Fruit fly (Drosophila melanogaster) whole organism, prepupa: ENCODE results near the gene Neurl4.
A peak's percentile ranks its signal among the peaks of the same experiment; 100 is the strongest.

Source experiments
- Blimp-1 ChIP-seq: fragments of 200-800 bp; sonication (Bioruptor generic); optimal IDR thresholded peaks from 3 replicates; lab custom pipeline; 2017; ENCODE audit warnings: missing biosample characterization, missing genetic modification characterization, mild to moderate bottlenecking, moderate library complexity, missing genetic modification reagents
- CG10631 ChIP-seq: fragments of 200-800 bp; sonication (Bioruptor generic); optimal IDR thresholded peaks from 2 replicates; lab custom pipeline; 2016; ENCODE audit warnings: missing biosample characterization, missing genetic modification characterization
- CG10669 ChIP-seq: fragments of 200-800 bp; sonication (Bioruptor generic); optimal IDR thresholded peaks from 3 replicates; lab custom pipeline; 2018; ENCODE audit warnings: missing biosample characterization, mild to moderate bottlenecking, missing genetic modification characterization, moderate library complexity
- CG11294 ChIP-seq: fragments of 200-800 bp; sonication (Bioruptor generic); IDR thresholded peaks from 2 replicates; pipeline ENCODE4 v1.3.6; 2022; ENCODE audit warnings: missing biosample characterization, missing genetic modification characterization
- CG11902 ChIP-seq: fragments of 200-800 bp; sonication (Bioruptor generic); optimal IDR thresholded peaks from 3 replicates; lab custom pipeline; 2016; ENCODE audit warnings: missing biosample characterization, missing genetic modification characterization
- CG3032 ChIP-seq: fragments of 200-800 bp; optimal IDR thresholded peaks from 2 replicates; lab custom pipeline; 2019; ENCODE audit warnings: missing biosample characterization, mild to moderate bottlenecking, missing genetic modification characterization, moderate library complexity
- CG31627 ChIP-seq: fragments of 200-800 bp; sonication (Bioruptor generic); optimal IDR thresholded peaks from 3 replicates; lab custom pipeline; 2016; ENCODE audit warnings: missing biosample characterization, missing genetic modification characterization
- CG32006 ChIP-seq: fragments of 200-800 bp; sonication (Bioruptor generic); optimal IDR thresholded peaks from 3 replicates; lab custom pipeline; 2017; ENCODE audit warnings: missing biosample characterization, mild to moderate bottlenecking, missing genetic modification characterization
- CG3919 ChIP-seq: fragments of 200-800 bp; sonication (Bioruptor generic); optimal IDR thresholded peaks from 3 replicates; lab custom pipeline; 2016; ENCODE audit warnings: missing biosample characterization, missing genetic modification characterization
- CG4318 ChIP-seq: fragments of 200-800 bp; sonication (Bioruptor generic); optimal IDR thresholded peaks from 3 replicates; lab custom pipeline; 2017; ENCODE audit warnings: missing biosample characterization, mild to moderate bottlenecking, missing genetic modification characterization
- CG6276 ChIP-seq: fragments of 200-800 bp; sonication (Bioruptor generic); optimal IDR thresholded peaks from 2 replicates; lab custom pipeline; 2017; ENCODE audit warnings: missing biosample characterization, mild to moderate bottlenecking, missing genetic modification characterization
- CG6792 ChIP-seq: fragments of 200-800 bp; sonication (Bioruptor generic); optimal IDR thresholded peaks from 3 replicates; lab custom pipeline; 2016; ENCODE audit warnings: missing biosample characterization, missing genetic modification characterization
- CG7368 ChIP-seq: fragments of 200-800 bp; sonication (Bioruptor generic); optimal IDR thresholded peaks from 3 replicates; lab custom pipeline; 2016; ENCODE audit warnings: missing biosample characterization, missing genetic modification characterization
- CG8119 ChIP-seq: fragments of 200-800 bp; sonication (Bioruptor generic); IDR thresholded peaks from 3 replicates; pipeline ENCODE4 v1.3.6; 2022; ENCODE audit warnings: missing biosample characterization, missing genetic modification characterization
- CG8632 ChIP-seq: fragments of 200-800 bp; sonication (Bioruptor generic); optimal IDR thresholded peaks from 3 replicates; lab custom pipeline; 2016; ENCODE audit warnings: missing biosample characterization, missing genetic modification characterization
- CG9139 ChIP-seq: fragments of 200-800 bp; sonication (Bioruptor generic); optimal IDR thresholded peaks from 3 replicates; lab custom pipeline; 2017; ENCODE audit warnings: missing biosample characterization, mild to moderate bottlenecking, missing genetic modification characterization
- Eip75B ChIP-seq: fragments of 200-800 bp; sonication (Bioruptor generic); optimal IDR thresholded peaks from 3 replicates; lab custom pipeline; 2016; ENCODE audit warnings: missing biosample characterization, missing genetic modification characterization
- Eip78C ChIP-seq: fragments of 200-800 bp; sonication (Bioruptor generic); peaks from one replicate; lab custom pipeline; 2016; ENCODE audit warnings: missing biosample characterization, missing genetic modification characterization
- Ets21C ChIP-seq: fragments of 200-800 bp; sonication (Bioruptor generic); optimal IDR thresholded peaks from 3 replicates; lab custom pipeline; 2016; ENCODE audit warnings: missing biosample characterization, missing genetic modification characterization
- Ets96B ChIP-seq: fragments of 200-800 bp; optimal IDR thresholded peaks from 2 replicates; lab custom pipeline; 2019; ENCODE audit warnings: missing biosample characterization, mild to moderate bottlenecking, missing genetic modification characterization, moderate library complexity
- Gug ChIP-seq: fragments of 200-800 bp; sonication (Bioruptor generic); IDR thresholded peaks from 2 replicates; pipeline ENCODE4 v1.3.6; 2022; ENCODE audit warnings: missing biosample characterization, missing genetic modification characterization
- Hr38 ChIP-seq: sonication (Bioruptor generic); optimal IDR thresholded peaks from 2 replicates; lab custom pipeline; 2016; ENCODE audit warnings: missing biosample characterization, missing genetic modification characterization
- Hr39 ChIP-seq: fragments of 200-800 bp; sonication (Bioruptor generic); optimal IDR thresholded peaks from 2 replicates; lab custom pipeline; 2016; ENCODE audit warnings: missing biosample characterization, missing genetic modification characterization
- Hr4 ChIP-seq: fragments of 200-800 bp; sonication (Bioruptor generic); optimal IDR thresholded peaks from 3 replicates; lab custom pipeline; 2016; ENCODE audit warnings: missing biosample characterization, missing genetic modification characterization
- Lpt ChIP-seq: fragments of 200-800 bp; sonication (Bioruptor generic); optimal IDR thresholded peaks from 3 replicates; lab custom pipeline; 2016; ENCODE audit warnings: missing biosample characterization, missing genetic modification characterization
- Met ChIP-seq: fragments of 200-800 bp; sonication (Bioruptor generic); optimal IDR thresholded peaks from 3 replicates; lab custom pipeline; 2016; ENCODE audit warnings: missing biosample characterization, missing genetic modification characterization
- OdsH ChIP-seq: fragments of 200-800 bp; sonication (Bioruptor generic); optimal IDR thresholded peaks from 3 replicates; lab custom pipeline; 2016; ENCODE audit warnings: missing biosample characterization, missing genetic modification characterization
- Smox ChIP-seq: fragments of 200-800 bp; sonication (Bioruptor generic); optimal IDR thresholded peaks from 3 replicates; lab custom pipeline; 2016; ENCODE audit warnings: missing biosample characterization, missing genetic modification characterization
- Sox102F ChIP-seq: fragments of 200-800 bp; sonication (Bioruptor generic); optimal IDR thresholded peaks from 2 replicates; lab custom pipeline; 2016; ENCODE audit warnings: missing biosample characterization, mild to moderate bottlenecking, missing genetic modification characterization
- Sox14 ChIP-seq: fragments of 200-800 bp; sonication (Bioruptor generic); optimal IDR thresholded peaks from 3 replicates; lab custom pipeline; 2016; ENCODE audit warnings: missing biosample characterization, missing genetic modification characterization
- Sox15 ChIP-seq: fragments of 200-800 bp; sonication (Bioruptor generic); optimal IDR thresholded peaks from 3 replicates; lab custom pipeline; 2016; ENCODE audit warnings: missing biosample characterization, missing genetic modification characterization
- achi ChIP-seq: fragments of 200-800 bp; sonication (Bioruptor generic); optimal IDR thresholded peaks from 3 replicates; lab custom pipeline; 2016; ENCODE audit warnings: missing biosample characterization, missing genetic modification characterization
- acj6 ChIP-seq: fragments of 200-800 bp; sonication (Bioruptor generic); optimal IDR thresholded peaks from 3 replicates; lab custom pipeline; 2016; ENCODE audit warnings: missing biosample characterization, missing genetic modification characterization
- cyc ChIP-seq: fragments of 200-800 bp; sonication (Bioruptor generic); optimal IDR thresholded peaks from 3 replicates; lab custom pipeline; 2016; ENCODE audit warnings: missing biosample characterization, missing genetic modification characterization
- dsx ChIP-seq: fragments of 200-800 bp; optimal IDR thresholded peaks from 3 replicates; lab custom pipeline; 2019; ENCODE audit warnings: missing biosample characterization, mild to moderate bottlenecking, missing genetic modification characterization, moderate library complexity; ENCODE audit not compliant: poor library complexity, severe bottlenecking
- eg ChIP-seq: fragments of 200-800 bp; sonication (Bioruptor generic); IDR thresholded peaks from 3 replicates; pipeline ENCODE4 v1.3.6; 2022; ENCODE audit warnings: missing biosample characterization, missing genetic modification characterization
- esn ChIP-seq: fragments of 200-800 bp; sonication (Bioruptor generic); optimal IDR thresholded peaks from 2 replicates; lab custom pipeline; 2016; ENCODE audit warnings: missing biosample characterization, mild to moderate bottlenecking, missing genetic modification characterization, moderate library complexity
- fd59A ChIP-seq: fragments of 200-800 bp; sonication (Bioruptor generic); optimal IDR thresholded peaks from 2 replicates; lab custom pipeline; 2017; ENCODE audit warnings: missing biosample characterization, mild to moderate bottlenecking, missing genetic modification characterization, missing genetic modification reagents
- fd85E ChIP-seq: fragments of 200-800 bp; sonication (Bioruptor generic); optimal IDR thresholded peaks from 3 replicates; lab custom pipeline; 2016; ENCODE audit warnings: missing biosample characterization, missing genetic modification characterization
- fkh ChIP-seq: fragments of 200-800 bp; sonication (Bioruptor generic); optimal IDR thresholded peaks from 3 replicates; lab custom pipeline; 2017; ENCODE audit warnings: missing biosample characterization, mild to moderate bottlenecking, missing genetic modification characterization, moderate library complexity
- spab ChIP-seq: fragments of 200-800 bp; sonication (Bioruptor generic); optimal IDR thresholded peaks from 2 replicates; lab custom pipeline; 2017; ENCODE audit warnings: missing biosample characterization, mild to moderate bottlenecking, missing genetic modification characterization, missing genetic modification reagents
- ss ChIP-seq, 2 experiments: fragments of 200-800 bp; sonication (Bioruptor generic); optimal IDR thresholded peaks; 2 replicates in 1 of 2; 3 replicates in 1 of 2; lab custom pipeline; 2017 to 2018; ENCODE audit warnings: mild to moderate bottlenecking in 2 of 2, missing biosample characterization in 2 of 2, missing genetic modification characterization in 2 of 2, moderate library complexity in 1 of 2
- topi ChIP-seq: fragments of 200-800 bp; sonication (Bioruptor generic); optimal IDR thresholded peaks from 3 replicates; lab custom pipeline; 2016; ENCODE audit warnings: missing biosample characterization, missing genetic modification characterization
- vri ChIP-seq: fragments of 200-800 bp; sonication (Bioruptor generic); optimal IDR thresholded peaks from 3 replicates; lab custom pipeline; 2016; ENCODE audit warnings: missing biosample characterization, mild to moderate bottlenecking, missing genetic modification characterization

Neurl4 gene

DNA sequence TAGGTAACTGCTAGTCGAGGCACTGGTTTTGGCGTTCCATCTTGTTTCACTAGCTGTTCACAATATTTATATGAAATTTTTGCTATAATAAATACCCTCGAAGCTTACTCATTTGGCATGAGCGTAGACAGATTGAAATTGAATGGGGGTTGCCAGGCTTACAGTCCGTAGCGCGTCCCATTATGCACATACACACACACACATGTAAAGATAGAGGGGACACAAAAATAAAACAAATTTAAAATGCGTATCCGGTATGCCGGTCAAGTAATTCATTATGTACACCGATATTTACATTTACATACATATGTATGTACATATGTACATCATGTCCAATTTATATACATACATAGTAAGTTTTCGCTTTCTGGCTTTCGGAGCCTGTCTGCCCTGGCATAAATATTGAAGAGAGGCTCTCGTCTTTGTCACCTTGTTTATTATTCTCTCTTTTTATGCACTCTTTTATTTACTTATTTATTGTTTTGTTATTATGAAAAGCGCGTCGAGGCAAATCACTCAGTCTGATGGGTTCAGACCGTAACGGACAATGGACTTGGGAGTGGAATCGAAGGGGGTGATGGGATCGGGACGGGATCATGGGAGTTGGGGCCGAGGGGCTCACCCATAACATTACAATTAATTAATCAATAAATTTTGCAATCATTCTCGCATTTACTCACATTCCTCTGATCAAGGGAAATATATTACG is 9.7 kb upstream of the Neurl4 start (continued):
- TF ChIP-seq Gug (GFP tag; lab: Robert Waterston, UW) (peak; percentile 25; the same call in 1 of the 2 replicates), CG4318 (GFP tag; lab: Kevin White, UChicago) (no peak), Sox14 (GFP tag; lab: Kevin White, UChicago) (no peak), fd59A (GFP tag; lab: Kevin White, UChicago) (no peak), fkh (peak; percentile 29), CG11294 (GFP tag; lab: Robert Waterston, UW) (no peak), achi (peak; percentile 51), vri (GFP tag; lab: Kevin White, UChicago) (no peak), CG6792 (GFP tag; lab: Kevin White, UChicago) (no peak)

DNA sequence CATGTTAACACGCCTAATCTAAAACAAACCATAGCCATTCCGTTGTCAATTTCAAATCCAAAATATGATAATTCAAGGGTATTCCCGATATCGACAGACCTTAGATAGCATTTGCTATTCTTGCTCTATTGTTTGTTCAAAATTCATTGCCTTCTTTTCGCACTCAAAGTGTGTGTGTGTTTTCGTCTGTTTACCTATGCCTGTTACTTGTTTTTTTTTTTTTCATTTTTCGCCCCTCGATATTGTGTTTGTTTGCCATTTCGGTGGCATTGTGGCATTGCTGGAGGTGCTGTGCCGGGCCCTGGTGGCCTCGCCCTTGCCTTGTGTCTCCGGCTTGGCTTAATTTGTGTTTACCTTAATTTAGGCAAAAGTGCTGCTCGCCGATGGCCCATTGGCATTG is 7.1 kb upstream of the Neurl4 start:
- TF ChIP-seq fkh (peak; percentile 74), fd59A (GFP tag; lab: Kevin White, UChicago) (no peak)

dm6 chr3L:14055815-14056516 is 6.3 kb upstream of the Neurl4 start:
- TF ChIP-seq Ets21C: no peak
- no peak for TF ChIP-seq CG10669 (GFP tag; lab: Kevin White, UChicago)
- TF ChIP-seq CG10631: peak; percentile 7
- TF ChIP-seq vri (GFP tag; lab: Kevin White, UChicago): no peak
- TF ChIP-seq CG4318 (GFP tag; lab: Kevin White, UChicago): no peak
- TF ChIP-seq dsx (GFP tag; lab: Kevin White, UChicago): no peak
- no peak for TF ChIP-seq Lpt (GFP tag; lab: Kevin White, UChicago)
- TF ChIP-seq ss (GFP tag; optimal IDR thresholded peaks at IDR 0.05; lab: Kevin White, UChicago): no peak
- TF ChIP-seq achi: peak; percentile 15
- no peak for TF ChIP-seq spab
- TF ChIP-seq Sox15 (GFP tag; lab: Kevin White, UChicago): no peak
- no peak for TF ChIP-seq Hr38 (GFP tag; lab: Kevin White, UChicago)
- TF ChIP-seq fd85E (GFP tag; lab: Kevin White, UChicago): no peak
- TF ChIP-seq Hr4: no peak
- TF ChIP-seq eg (GFP tag; lab: Robert Waterston, UW): no peak
- TF ChIP-seq CG8632: no peak
- no peak for TF ChIP-seq acj6 (GFP tag; lab: Kevin White, UChicago)
- peak; percentile 80 for TF ChIP-seq Eip78C (GFP tag; lab: Kevin White, UChicago)
- TF ChIP-seq fd59A (GFP tag; lab: Kevin White, UChicago): no peak
- TF ChIP-seq Hr39 (GFP tag; lab: Kevin White, UChicago): peak; percentile 14
- TF ChIP-seq Blimp-1 (GFP tag; lab: Kevin White, UChicago): no peak
- TF ChIP-seq Smox (GFP tag; lab: Kevin White, UChicago): peak; percentile 44
- peak; percentile 29 for TF ChIP-seq fkh
- TF ChIP-seq CG3919 (GFP tag; lab: Kevin White, UChicago): no peak
- no peak for TF ChIP-seq Eip75B
- TF ChIP-seq esn (GFP tag; lab: Kevin White, UChicago): peak; percentile 34
- peak; percentile 15 for TF ChIP-seq OdsH
- peak; percentile 53 for TF ChIP-seq Sox102F (GFP tag; lab: Kevin White, UChicago)
- peak; percentile 28 for TF ChIP-seq Met (GFP tag; lab: Kevin White, UChicago)
- TF ChIP-seq Ets96B (tag; lab: Kevin White, UChicago): no peak
- TF ChIP-seq CG7368 (GFP tag; lab: Kevin White, UChicago): no peak
- TF ChIP-seq CG32006 (GFP tag; lab: Kevin White, UChicago): no peak
- no peak for TF ChIP-seq cyc (GFP tag; lab: Kevin White, UChicago)
- TF ChIP-seq CG3032 (tag; lab: Kevin White, UChicago): no peak
- TF ChIP-seq CG6792 (GFP tag; lab: Kevin White, UChicago): no peak
- no peak for TF ChIP-seq CG11294 (GFP tag; lab: Robert Waterston, UW)
- peak; percentile 30 for TF ChIP-seq topi (GFP tag; lab: Kevin White, UChicago)
- TF ChIP-seq CG6276 (GFP tag; lab: Kevin White, UChicago): no peak
- TF ChIP-seq CG9139 (GFP tag; lab: Kevin White, UChicago): no peak
- peak; percentile 0 for TF ChIP-seq CG31627 (GFP tag; lab: Kevin White, UChicago)
- TF ChIP-seq Gug (GFP tag; lab: Robert Waterston, UW): no peak
- no peak for TF ChIP-seq CG11902 (GFP tag; lab: Kevin White, UChicago)
- TF ChIP-seq CG8119 (GFP tag; lab: Robert Waterston, UW): no peak
